Worm (Caenorhabditis elegans) whole organism, L1 larva: Measurements from ENCODE around the gene sra-1.

ENCODE experiments used
- Y116A8C.19 ChIP-seq: sonication (generic microtip); optimal IDR thresholded peaks from 2 replicates; lab custom pipeline; 2016; ENCODE audit warnings: missing compliant biosample characterization, missing genetic modification characterization, borderline replicate concordance
- aly-2 ChIP-seq: fragments of 150-350 bp; optimal IDR thresholded peaks from 2 replicates; lab custom pipeline; 2014; ENCODE audit warnings: missing biosample characterization, missing genetic modification characterization
- blmp-1 ChIP-seq: fragments of 150-350 bp; optimal IDR thresholded peaks from 2 replicates; lab custom pipeline; 2014; ENCODE audit warnings: missing biosample characterization, missing genetic modification characterization
- ceh-63 ChIP-seq: fragments of 200-800 bp; sonication (Bioruptor generic); optimal IDR thresholded peaks from 2 replicates; lab custom pipeline; 2018; ENCODE audit warnings: mild to moderate bottlenecking, missing genetic modification characterization, missing compliant biosample characterization
- ceh-82 ChIP-seq, 3 experiments: fragments of 150-350 bp in 1 of 3; sonication (generic microtip) in 2 of 3; optimal IDR thresholded peaks; 2 replicates each; lab custom pipeline; 2014 to 2017; ENCODE audit warnings: missing biosample characterization in 3 of 3, missing genetic modification characterization in 3 of 3
- ceh-90 ChIP-seq: sonication (generic microtip); optimal IDR thresholded peaks from 2 replicates; lab custom pipeline; 2016; ENCODE audit warnings: missing genetic modification characterization, missing compliant biosample characterization
- efl-1 ChIP-seq, 4 experiments: fragments of 150-350 bp; optimal IDR thresholded peaks in 3 of 4; peaks in 1 of 4; 1 replicate in 1 of 4; 2 replicates in 3 of 4; lab custom pipeline; 2014; ENCODE audit warnings: missing biosample characterization in 2 of 4, missing genetic modification characterization in 2 of 4, missing genetic modification reagents in 2 of 4
- egl-27 ChIP-seq, 2 experiments: fragments of 150-350 bp in 1 of 2; sonication (generic microtip); optimal IDR thresholded peaks; 3 replicates each; lab custom pipeline; 2017 to 2018; ENCODE audit warnings: missing biosample characterization in 2 of 2, missing genetic modification characterization in 2 of 2, missing genetic modification reagents in 2 of 2
- elt-2 ChIP-seq: sonication (generic microtip); optimal IDR thresholded peaks from 2 replicates; lab custom pipeline; 2016; ENCODE audit warnings: missing genetic modification characterization, mild to moderate bottlenecking, inconsistent platforms, missing compliant biosample characterization, missing genetic modification reagents
- fkh-10 ChIP-seq: sonication (generic microtip); optimal IDR thresholded peaks from 2 replicates; lab custom pipeline; 2017; ENCODE audit warnings: missing biosample characterization, missing genetic modification reagents, missing genetic modification characterization
- fkh-4 ChIP-seq: sonication (generic microtip); optimal IDR thresholded peaks from 2 replicates; lab custom pipeline; 2016; ENCODE audit warnings: missing compliant biosample characterization, missing genetic modification characterization, borderline replicate concordance
- fkh-8 ChIP-seq: sonication (generic microtip); optimal IDR thresholded peaks from 2 replicates; lab custom pipeline; 2016; ENCODE audit warnings: mild to moderate bottlenecking, missing genetic modification characterization, missing compliant biosample characterization
- fos-1 ChIP-seq: fragments of 150-350 bp; optimal IDR thresholded peaks from 2 replicates; lab custom pipeline; 2014; ENCODE audit warnings: missing biosample characterization, missing genetic modification characterization
- hlh-4 ChIP-seq: sonication (generic microtip); optimal IDR thresholded peaks from 2 replicates; lab custom pipeline; 2016; ENCODE audit warnings: mild to moderate bottlenecking, missing genetic modification characterization, missing compliant biosample characterization
- jun-1 ChIP-seq: fragments of 150-350 bp; optimal IDR thresholded peaks from 2 replicates; lab custom pipeline; 2014; ENCODE audit warnings: missing biosample characterization, missing genetic modification reagents, missing genetic modification characterization
- lin-14 ChIP-seq: fragments of 200-800 bp; sonication (Bioruptor generic); optimal IDR thresholded peaks from 2 replicates; lab custom pipeline; 2018; ENCODE audit warnings: mild to moderate bottlenecking, missing genetic modification characterization, moderate library complexity, missing compliant biosample characterization
- lin-39 ChIP-seq: fragments of 150-350 bp; optimal IDR thresholded peaks from 2 replicates; lab custom pipeline; 2014; ENCODE audit warnings: missing biosample characterization, missing genetic modification reagents, missing genetic modification characterization
- lir-3 ChIP-seq: sonication (generic microtip); optimal IDR thresholded peaks from 2 replicates; lab custom pipeline; 2016; ENCODE audit warnings: mild to moderate bottlenecking, missing genetic modification characterization, moderate library complexity, missing compliant biosample characterization; ENCODE audit not compliant: poor library complexity
- mab-9 ChIP-seq: fragments of 200-800 bp; sonication (Bioruptor generic); IDR thresholded peaks from 2 replicates; pipeline ENCODE4 v1.3.6; 2022; ENCODE audit warnings: missing genetic modification reagents, missing genetic modification characterization, missing compliant biosample characterization
- nhr-11 ChIP-seq: fragments of 150-350 bp; optimal IDR thresholded peaks from 2 replicates; lab custom pipeline; 2014; ENCODE audit warnings: missing biosample characterization, missing genetic modification characterization
- nhr-20 ChIP-seq: sonication (generic microtip); optimal IDR thresholded peaks from 2 replicates; lab custom pipeline; 2016; ENCODE audit warnings: mild to moderate bottlenecking, missing genetic modification characterization, missing compliant biosample characterization
- nhr-28 ChIP-seq: fragments of 150-350 bp; optimal IDR thresholded peaks from 2 replicates; lab custom pipeline; 2014; ENCODE audit warnings: missing biosample characterization, missing genetic modification characterization
- nhr-77 ChIP-seq: fragments of 150-350 bp; optimal IDR thresholded peaks from 2 replicates; lab custom pipeline; 2014; ENCODE audit warnings: missing biosample characterization, missing genetic modification characterization
- nhr-84 ChIP-seq: sonication (generic microtip); optimal IDR thresholded peaks from 2 replicates; lab custom pipeline; 2017; ENCODE audit warnings: missing biosample characterization, missing genetic modification characterization
- nhr-85 ChIP-seq: sonication (generic microtip); peaks from one replicate; lab custom pipeline; 2016; ENCODE audit warnings: missing genetic modification characterization, inconsistent platforms, missing compliant biosample characterization
- pax-3 ChIP-seq: fragments of 200-800 bp; sonication (Bioruptor generic); optimal IDR thresholded peaks from 2 replicates; lab custom pipeline; 2018; ENCODE audit warnings: mild to moderate bottlenecking, missing genetic modification characterization, moderate library complexity, missing compliant biosample characterization
- skn-1 ChIP-seq: fragments of 150-350 bp; optimal IDR thresholded peaks from 2 replicates; lab custom pipeline; 2014; ENCODE audit warnings: missing biosample characterization, missing genetic modification characterization
- snu-23 ChIP-seq: sonication (generic microtip); optimal IDR thresholded peaks from 2 replicates; lab custom pipeline; 2016; ENCODE audit warnings: missing genetic modification characterization, missing compliant biosample characterization
- sup-37 ChIP-seq: fragments of 200-800 bp; sonication (Bioruptor generic); optimal IDR thresholded peaks from 2 replicates; lab custom pipeline; 2018; ENCODE audit warnings: mild to moderate bottlenecking, missing genetic modification characterization, missing compliant biosample characterization
- tlp-1 ChIP-seq: fragments of 150-350 bp; optimal IDR thresholded peaks from 2 replicates; lab custom pipeline; 2014; ENCODE audit warnings: missing biosample characterization, missing genetic modification characterization
- unc-62 ChIP-seq: fragments of 150-350 bp; optimal IDR thresholded peaks from 2 replicates; lab custom pipeline; 2014; ENCODE audit warnings: missing biosample characterization, missing genetic modification reagents, missing genetic modification characterization
- vab-15 ChIP-seq: sonication (generic microtip); optimal IDR thresholded peaks from 2 replicates; lab custom pipeline; 2017; ENCODE audit warnings: missing genotype, mild to moderate bottlenecking, missing genetic modification characterization, missing compliant biosample characterization
- ztf-4 ChIP-seq: fragments of 150-350 bp; optimal IDR thresholded peaks from 2 replicates; lab custom pipeline; 2014; ENCODE audit warnings: missing biosample characterization, missing genetic modification characterization

sra-1 gene

DNA sequence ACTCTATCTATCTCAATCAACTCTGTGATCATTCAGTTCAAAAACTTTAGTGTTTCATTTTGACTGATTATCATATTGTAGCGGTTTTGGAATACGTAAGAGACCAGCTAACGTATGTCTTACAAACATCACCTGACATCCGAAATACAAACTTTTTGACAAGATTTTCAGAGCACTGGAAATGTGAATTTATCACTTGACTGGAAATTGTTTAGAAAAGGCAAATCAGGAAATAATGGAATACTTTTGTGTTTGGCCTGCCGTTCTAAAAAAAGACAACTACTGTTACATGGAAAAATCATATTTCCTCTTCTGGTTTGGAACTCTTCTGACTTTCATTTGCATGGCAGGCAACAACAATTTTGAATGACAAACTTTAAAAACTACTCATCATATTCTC lies 30.1 kb upstream of the sra-1 start, which contains the start of gene F35H8.12:
F35H8.12 (plus strand) TSS at position 301 of the 400 bp plus-strand sequence.
- no peak for TF ChIP-seq fkh-4 (tag; lab: Kevin White, UChicago)
- TF ChIP-seq nhr-77: no peak
- no peak for TF ChIP-seq hlh-4
- TF ChIP-seq Y116A8C.19 (tag; lab: Kevin White, UChicago): no peak
- no peak for TF ChIP-seq efl-1 (optimal IDR thresholded peaks at IDR 0.05; lab: Kevin White, UChicago)
- TF ChIP-seq efl-1 (GFP tag; optimal IDR thresholded peaks at IDR 0.05 in 1 of 2; lab: Kevin White, UChicago): peak in 1 of 2 experiments; percentile 43
- TF ChIP-seq lin-14 (GFP tag; lab: Kevin White, UChicago): no peak

- no peak for TF ChIP-seq egl-27 (tag; optimal IDR thresholded peaks at IDR 0.05; lab: Kevin White, UChicago)
These were observed 29.2 kb upstream of the sra-1 start, which contains the start of gene sra-6 for ce11 chrII:9550718-9551117. Gene sra-6, minus strand, starts transcription at chrII:9550818.

ce11 chrII:9544386-9544785 lies 22.9 kb upstream of the sra-1 start, which contains the start of gene sra-7:
Gene sra-7, plus strand, starts transcription at chrII:9544686.
- no peak for TF ChIP-seq aly-2 (tag; lab: Kevin White, UChicago)
- TF ChIP-seq fkh-8 (tag; lab: Kevin White, UChicago): peak; percentile 10
- no peak for TF ChIP-seq nhr-28 (tag; lab: Kevin White, UChicago)
- TF ChIP-seq vab-15 (tag; lab: Kevin White, UChicago): no peak

- TF ChIP-seq nhr-28 (tag; lab: Kevin White, UChicago): no peak
- TF ChIP-seq mab-9 (GFP tag; lab: Robert Waterston, UW): no peak
- TF ChIP-seq lin-39: no peak
- TF ChIP-seq ztf-4 (tag; lab: Kevin White, UChicago): no peak
- no peak for TF ChIP-seq fkh-10 (GFP tag; lab: Kevin White, UChicago)
- no peak for TF ChIP-seq unc-62
- TF ChIP-seq nhr-11: no peak
- TF ChIP-seq sup-37 (GFP tag; lab: Kevin White, UChicago): no peak
- no peak for TF ChIP-seq blmp-1 (tag; lab: Kevin White, UChicago)
- no peak for TF ChIP-seq nhr-84 (tag; lab: Kevin White, UChicago)
- TF ChIP-seq lir-3 (tag; lab: Kevin White, UChicago): no peak
- no peak for TF ChIP-seq skn-1
- TF ChIP-seq fkh-4 (tag; lab: Kevin White, UChicago): no peak
- TF ChIP-seq ceh-82 (tag; optimal IDR thresholded peaks at IDR 0.05; lab: Kevin White, UChicago): no peak
- no peak for TF ChIP-seq tlp-1
- no peak for TF ChIP-seq nhr-20 (tag; lab: Kevin White, UChicago)
These were observed 21.3 kb upstream of the sra-1 start, which contains the start of gene sra-4 for ce11 chrII:9542785-9543184. Gene sra-4, minus strand, starts transcription at chrII:9542885.

ce11 chrII:9540723-9541122 lies 19.3 kb upstream of the sra-1 start, which contains the start of gene sra-3:
Gene sra-3, minus strand, starts transcription at chrII:9540823.
- no peak for TF ChIP-seq nhr-77
- TF ChIP-seq ceh-90 (tag; lab: Kevin White, UChicago): no peak
- TF ChIP-seq, all 84 proteins: peak for 0

DNA sequence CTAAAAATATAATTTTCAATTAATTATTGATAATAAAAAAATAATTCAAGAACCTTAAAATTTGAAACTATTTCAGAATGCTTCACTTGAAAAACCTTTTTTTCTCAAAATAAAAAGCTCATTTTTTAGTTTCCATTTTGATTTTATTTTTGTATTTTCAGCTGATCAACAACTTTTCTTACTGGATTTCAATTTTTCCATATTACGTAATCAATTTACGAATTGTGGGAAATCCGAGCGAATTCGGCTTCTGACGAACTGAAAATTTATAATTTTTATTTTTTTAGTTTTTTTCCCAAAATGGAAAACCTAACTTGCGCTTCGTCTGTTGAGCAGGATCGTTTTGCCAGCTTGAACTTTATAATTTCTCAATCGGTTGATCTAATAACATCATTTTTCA lies 16.0 kb upstream of the sra-1 start, which contains the start of gene sra-8:
sra-8 (plus strand) TSS at position 301 of the 400 bp plus-strand sequence.
- TF ChIP-seq vab-15 (tag; lab: Kevin White, UChicago) (no peak), jun-1 (no peak), nhr-84 (tag; lab: Kevin White, UChicago) (no peak), pax-3 (tag; lab: Kevin White, UChicago) (no peak), snu-23 (GFP tag; lab: Kevin White, UChicago) (no peak), ceh-63 (GFP tag; lab: Kevin White, UChicago) (no peak), elt-2 (tag; lab: Kevin White, UChicago) (no peak), Y116A8C.19 (tag; lab: Kevin White, UChicago) (no peak), fos-1 (tag; lab: Kevin White, UChicago) (no peak), nhr-85 (tag; lab: Kevin White, UChicago) (no peak)
